Worm (Caenorhabditis elegans) whole organism, L4 larva: ENCODE results near the gene pgam-5.

Source experiments
- D1046.2 ChIP-seq: fragments of 200-800 bp; sonication (Bioruptor generic); IDR thresholded peaks from 2 replicates; pipeline ENCODE4 v1.3.6; 2022; ENCODE audit warnings: missing genetic modification characterization, missing compliant biosample characterization
- F10B5.3 ChIP-seq: sonication (generic microtip); optimal IDR thresholded peaks from 2 replicates; lab custom pipeline; 2016; ENCODE audit warnings: mild to moderate bottlenecking, missing genetic modification characterization, missing compliant biosample characterization
- F44E2.7 ChIP-seq: fragments of 200-800 bp; sonication (Bioruptor generic); IDR thresholded peaks from 2 replicates; pipeline ENCODE4 v2.1.2; 2022; ENCODE audit warnings: missing genetic modification characterization, missing compliant biosample characterization
- R02D3.7 ChIP-seq: fragments of 150-350 bp; sonication (generic microtip); optimal IDR thresholded peaks from 3 replicates; lab custom pipeline; 2014; ENCODE audit warnings: missing biosample characterization, missing genetic modification characterization
- Y105C5A.15 ChIP-seq: fragments of 200-800 bp; sonication (Bioruptor generic); IDR thresholded peaks from 2 replicates; pipeline ENCODE4 v1.3.6; 2022; ENCODE audit warnings: missing genetic modification characterization, missing compliant biosample characterization
- Y48G9A.11 ChIP-seq: fragments of 200-800 bp; sonication (Bioruptor generic); IDR thresholded peaks from 2 replicates; pipeline ENCODE4 v1.3.6; 2022; ENCODE audit warnings: missing genetic modification reagents, missing genetic modification characterization, missing compliant biosample characterization
- aha-1 ChIP-seq: fragments of 150-350 bp; peaks from one replicate; lab custom pipeline; 2014; ENCODE audit warnings: missing biosample characterization, missing genetic modification characterization
- attf-4 ChIP-seq: sonication (generic microtip); optimal IDR thresholded peaks from 3 replicates; lab custom pipeline; 2017; ENCODE audit warnings: missing biosample characterization, missing genetic modification characterization
- ceh-62 ChIP-seq: sonication (generic microtip); optimal IDR thresholded peaks from 2 replicates; lab custom pipeline; 2017; ENCODE audit warnings: missing biosample characterization, missing genetic modification characterization
- cey-2 ChIP-seq: sonication (generic microtip); optimal IDR thresholded peaks from 3 replicates; lab custom pipeline; 2017; ENCODE audit warnings: missing genetic modification characterization, mild to moderate bottlenecking, missing compliant biosample characterization, antibody characterized with exemption, borderline replicate concordance; ENCODE audit not compliant: insufficient read depth
- ctbp-1 ChIP-seq: fragments of 200-800 bp; sonication (Bioruptor generic); IDR thresholded peaks from 2 replicates; pipeline ENCODE4 v1.3.6; 2022; ENCODE audit warnings: missing genetic modification reagents, missing genetic modification characterization, missing compliant biosample characterization
- dmd-8 ChIP-seq: fragments of 200-800 bp; sonication (Bioruptor generic); IDR thresholded peaks from 2 replicates; pipeline ENCODE4 v1.3.6; 2022; ENCODE audit warnings: missing genetic modification characterization, missing compliant biosample characterization
- dmd-9 ChIP-seq: fragments of 200-800 bp; sonication (Bioruptor generic); IDR thresholded peaks from 2 replicates; pipeline ENCODE4 v1.3.6; 2022; ENCODE audit warnings: missing genetic modification reagents, missing genetic modification characterization, missing compliant biosample characterization
- duxl-1 ChIP-seq: sonication (generic microtip); optimal IDR thresholded peaks from 2 replicates; lab custom pipeline; 2016; ENCODE audit warnings: mild to moderate bottlenecking, missing genetic modification characterization, moderate library complexity, missing compliant biosample characterization; ENCODE audit not compliant: poor library complexity
- dve-1 ChIP-seq: sonication (generic microtip); optimal IDR thresholded peaks from 2 replicates; lab custom pipeline; 2017; ENCODE audit warnings: antibody characterized with exemption, mild to moderate bottlenecking, missing genetic modification characterization, missing compliant biosample characterization; ENCODE audit not compliant: insufficient read depth
- hif-1 ChIP-seq, 2 experiments: sonication (generic microtip); optimal IDR thresholded peaks; 2 replicates each; lab custom pipeline; 2016 to 2017; ENCODE audit warnings: missing compliant biosample characterization in 2 of 2, missing genetic modification characterization in 2 of 2, missing genetic modification reagents in 2 of 2, missing genotype in 2 of 2, mild to moderate bottlenecking in 1 of 2
- lin-1 ChIP-seq: fragments of 200-800 bp; sonication (Bioruptor generic); IDR thresholded peaks from 2 replicates; pipeline ENCODE4 v1.3.6; 2022; ENCODE audit warnings: missing genetic modification reagents, missing genetic modification characterization, missing compliant biosample characterization
- lin-29 ChIP-seq: fragments of 200-800 bp; sonication (Bioruptor generic); IDR thresholded peaks from 2 replicates; pipeline ENCODE4 v1.3.6; 2022; ENCODE audit warnings: missing genetic modification reagents, missing genetic modification characterization, missing compliant biosample characterization
- lin-39 ChIP-seq: fragments of 150-350 bp; optimal IDR thresholded peaks from 2 replicates; lab custom pipeline; 2014; ENCODE audit warnings: missing biosample characterization, missing genetic modification reagents, missing genetic modification characterization
- madf-5 ChIP-seq, 2 experiments: fragments of 200-800 bp; sonication (Bioruptor generic); IDR thresholded peaks; 2 replicates each; pipeline ENCODE4 v1.3.6; 2022; ENCODE audit warnings: missing compliant biosample characterization in 2 of 2, missing genetic modification characterization in 2 of 2
- mdl-1 ChIP-seq, 2 experiments: fragments of 150-350 bp in 1 of 2; sonication (generic microtip) in 1 of 2; optimal IDR thresholded peaks; 2 replicates each; lab custom pipeline; 2014 to 2017; ENCODE audit warnings: missing biosample characterization in 2 of 2, missing genetic modification characterization in 2 of 2
- mdt-29 ChIP-seq: fragments of 200-800 bp; sonication (Bioruptor generic); IDR thresholded peaks from 2 replicates; pipeline ENCODE4 v1.3.6; 2022; ENCODE audit warnings: missing genetic modification reagents, missing genetic modification characterization, missing compliant biosample characterization
- mes-2 ChIP-seq: sonication (generic microtip); optimal IDR thresholded peaks from 2 replicates; lab custom pipeline; 2016; ENCODE audit warnings: missing genotype, mild to moderate bottlenecking, missing genetic modification characterization, missing compliant biosample characterization; ENCODE audit not compliant: poor library complexity, severe bottlenecking
- nhr-11 ChIP-seq: fragments of 150-350 bp; optimal IDR thresholded peaks from 2 replicates; lab custom pipeline; 2014; ENCODE audit warnings: missing biosample characterization, missing genetic modification characterization
- nhr-111 ChIP-seq: fragments of 200-800 bp; sonication (Bioruptor generic); optimal IDR thresholded peaks from 2 replicates; lab custom pipeline; 2018; ENCODE audit warnings: mild to moderate bottlenecking, missing genetic modification characterization, missing compliant biosample characterization
- nhr-28 ChIP-seq: fragments of 150-350 bp; optimal IDR thresholded peaks from 2 replicates; lab custom pipeline; 2014; ENCODE audit warnings: missing biosample characterization, missing genetic modification characterization
- nhr-41 ChIP-seq: fragments of 200-800 bp; sonication (Bioruptor generic); IDR thresholded peaks from 2 replicates; pipeline ENCODE4 v1.3.6; 2022; ENCODE audit warnings: missing genetic modification reagents, missing genetic modification characterization, missing compliant biosample characterization
- nhr-42 ChIP-seq: fragments of 200-800 bp; sonication (Bioruptor generic); IDR thresholded peaks from 2 replicates; pipeline ENCODE4 v1.3.6; 2022; ENCODE audit warnings: missing genetic modification characterization, missing compliant biosample characterization
- nhr-77 ChIP-seq: fragments of 150-350 bp; optimal IDR thresholded peaks from 2 replicates; lab custom pipeline; 2014; ENCODE audit warnings: missing biosample characterization, missing genetic modification characterization
- set-16 ChIP-seq: fragments of 200-800 bp; sonication (Bioruptor generic); IDR thresholded peaks from 2 replicates; pipeline ENCODE4 v1.3.6; 2022; ENCODE audit warnings: missing genetic modification reagents, missing genetic modification characterization, missing compliant biosample characterization
- snpc-4 ChIP-seq: fragments of 150-350 bp; optimal IDR thresholded peaks from 2 replicates; lab custom pipeline; 2014; ENCODE audit warnings: missing biosample characterization, missing genetic modification characterization
- unc-39 ChIP-seq: sonication (generic microtip); optimal IDR thresholded peaks from 2 replicates; lab custom pipeline; 2017; ENCODE audit warnings: missing biosample characterization, missing genetic modification characterization
- unc-62 ChIP-seq, 3 experiments: fragments of 150-350 bp in 1 of 3; sonication (generic microtip); optimal IDR thresholded peaks in 2 of 3; peaks in 1 of 3; 1 replicate in 1 of 3; 2 replicates in 2 of 3; lab custom pipeline; 2014 to 2017; ENCODE audit warnings: missing biosample characterization in 3 of 3, missing genetic modification characterization in 3 of 3, missing genetic modification reagents in 3 of 3, missing genotype in 1 of 3

pgam-5 gene

DNA sequence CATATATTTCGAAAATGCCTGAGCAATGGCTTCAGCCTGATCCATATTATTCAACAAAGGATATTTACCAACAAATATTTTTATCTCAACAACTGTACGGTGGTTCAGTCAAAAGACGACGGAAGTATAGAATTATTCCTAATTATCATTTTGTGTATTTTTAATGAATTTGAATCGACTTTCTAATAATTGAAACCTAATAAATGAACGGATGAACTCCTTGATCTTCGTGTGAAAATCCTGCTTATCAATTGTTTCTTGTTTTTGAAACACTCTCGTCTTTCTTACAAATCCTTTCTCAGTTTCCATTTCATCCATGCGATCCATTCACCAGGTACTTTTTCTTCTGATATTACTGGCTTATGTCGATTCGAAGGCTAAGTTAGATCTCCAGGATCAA, 22.9 kb downstream of the pgam-5 start, which contains the start of gene F35D2.1 (continued):
- no peak for TF ChIP-seq dve-1 (tag; lab: Kevin White, UChicago)

DNA sequence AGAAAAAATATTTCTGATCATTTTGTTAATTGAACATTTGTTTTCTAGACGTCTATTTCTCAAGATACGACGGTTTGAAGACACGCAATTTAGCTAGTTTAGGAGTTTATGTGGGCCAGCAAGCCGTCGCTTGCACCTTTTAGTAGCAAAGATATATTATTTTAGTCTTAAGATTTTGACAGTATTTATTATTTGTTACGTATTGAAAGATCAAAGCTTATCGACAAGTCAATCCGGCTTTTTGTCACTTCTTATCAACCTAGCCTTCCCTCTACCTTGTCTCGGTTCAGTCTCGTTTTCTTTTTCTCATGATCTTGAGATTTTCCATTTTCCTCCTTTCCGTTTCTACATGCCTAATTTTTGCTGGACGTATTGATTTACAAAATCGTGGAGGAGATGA, 24.4 kb downstream of the pgam-5 start, which contains the start of gene F35D2.2:
TSS of gene F35D2.2 (plus strand) at position 301 of the 400 bp plus-strand sequence.
- TF ChIP-seq aha-1 (tag; lab: Kevin White, UChicago) (peak; percentile 53), nhr-28 (no peak)

DNA sequence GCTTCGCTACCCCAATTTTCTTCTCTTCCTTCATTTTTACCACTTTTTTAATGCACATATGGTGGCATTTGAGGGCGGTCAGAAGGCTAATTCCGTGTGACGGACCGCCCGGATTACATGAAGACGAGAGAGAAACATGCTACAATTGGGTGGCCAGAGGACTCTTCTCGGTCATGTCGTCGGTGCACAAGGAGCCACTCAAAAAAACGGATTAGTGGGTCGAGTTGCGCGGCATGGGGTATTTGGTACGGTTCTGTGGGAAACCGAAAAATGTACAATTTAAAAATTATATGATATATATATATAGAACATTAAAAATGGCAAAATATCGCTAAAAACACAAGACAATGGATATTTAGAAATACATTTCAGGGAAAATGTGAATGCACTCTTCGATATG, 27.7 kb downstream of the pgam-5 start:
- TF ChIP-seq madf-5 (GFP tag; IDR thresholded peaks at IDR 0.05; lab: Robert Waterston, UW) (0 out of 4 replicates have a peak, but pooled peaks of 1 of the 2 experiments have one; percentile 13), lin-39 (tag; lab: Kevin White, UChicago) (no peak), F44E2.7 (GFP tag; lab: Robert Waterston, UW) (no peak), dmd-8 (GFP tag; lab: Robert Waterston, UW) (no peak)

DNA sequence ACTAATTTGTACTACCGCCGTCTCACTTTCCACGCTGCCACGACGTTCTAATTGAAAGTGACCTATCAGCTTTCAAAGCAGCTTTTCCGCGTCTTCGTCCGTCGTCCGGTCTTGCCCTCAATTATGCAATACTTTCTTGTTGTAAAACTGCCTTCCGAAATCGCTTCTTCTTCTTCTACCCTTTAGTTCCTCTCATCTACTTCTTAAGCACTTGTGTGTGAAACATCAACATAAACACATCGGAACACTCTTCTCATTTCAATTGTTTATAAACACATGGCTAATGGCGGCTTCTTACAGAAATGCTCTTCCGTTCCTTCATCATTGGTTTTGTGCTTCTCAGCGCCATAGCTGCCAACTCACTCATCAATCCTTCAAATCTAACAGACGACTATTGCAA, 28.2 kb downstream of the pgam-5 start, which contains the start of gene F35D2.3:
TSS of gene F35D2.3 (plus strand) at position 301 of the 400 bp plus-strand sequence.
- no peak for TF ChIP-seq snpc-4
- no peak for TF ChIP-seq mdl-1 (tag; optimal IDR thresholded peaks at IDR 0.05; lab: Kevin White, UChicago)
- TF ChIP-seq F10B5.3 = no peak
- no peak for TF ChIP-seq lin-1
- no peak for TF ChIP-seq Y48G9A.11 (GFP tag; lab: Robert Waterston, UW)
- no peak for TF ChIP-seq R02D3.7
- TF ChIP-seq D1046.2 (GFP tag; lab: Robert Waterston, UW) = no peak
- TF ChIP-seq cey-2 (tag; lab: Kevin White, UChicago) = no peak
- TF ChIP-seq dmd-9 (GFP tag; lab: Robert Waterston, UW) = no peak
- no peak for TF ChIP-seq nhr-77 (tag; lab: Kevin White, UChicago)
- TF ChIP-seq nhr-42 (GFP tag; lab: Robert Waterston, UW) = no peak
- TF ChIP-seq attf-4 (tag; lab: Kevin White, UChicago) = no peak
- no peak for TF ChIP-seq lin-39 (tag; lab: Kevin White, UChicago)
- TF ChIP-seq, all 104 proteins: peak for 0

DNA sequence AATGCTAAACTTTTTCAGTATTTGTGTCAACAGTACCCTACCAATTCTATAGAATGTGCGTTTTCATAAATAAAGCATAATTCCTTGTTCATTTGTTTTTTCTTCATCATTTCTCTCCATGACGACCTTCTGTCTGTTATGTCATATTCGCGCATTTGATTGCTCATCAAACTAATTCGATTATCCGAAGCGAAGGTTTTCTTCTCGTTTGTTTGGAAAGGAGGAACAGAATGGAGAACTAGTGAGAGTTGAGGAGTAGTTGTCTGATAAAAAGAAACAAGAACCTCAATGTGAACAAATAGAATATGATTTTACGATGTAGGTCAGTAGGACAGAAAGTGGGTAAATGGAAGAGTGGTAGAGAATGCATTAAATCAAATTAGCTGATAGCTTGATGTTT, 35.9 kb downstream of the pgam-5 start:
- no peak for TF ChIP-seq Y105C5A.15 (GFP tag; lab: Robert Waterston, UW)
- peak in 1 of 2 experiments; percentile 87 for TF ChIP-seq unc-62 (GFP tag; optimal IDR thresholded peaks at IDR 0.05 in 1 of 2; lab: Kevin White, UChicago)
- TF ChIP-seq unc-62 (tag; optimal IDR thresholded peaks at IDR 0.05; lab: Kevin White, UChicago) = no peak

- TF ChIP-seq ctbp-1 (GFP tag; lab: Robert Waterston, UW) (no peak), mes-2 (tag; lab: Kevin White, UChicago) (no peak), Y48G9A.11 (GFP tag; lab: Robert Waterston, UW) (no peak), lin-29 (GFP tag; lab: Robert Waterston, UW) (no peak), ceh-62 (tag; lab: Kevin White, UChicago) (no peak), set-16 (GFP tag; lab: Robert Waterston, UW) (no peak), unc-39 (tag; lab: Kevin White, UChicago) (no peak), R02D3.7 (no peak), attf-4 (tag; lab: Kevin White, UChicago) (no peak), lin-1 (no peak), mdt-29 (GFP tag; lab: Robert Waterston, UW) (no peak), nhr-41 (no peak), nhr-11 (tag; lab: Kevin White, UChicago) (no peak), duxl-1 (tag; lab: Kevin White, UChicago) (no peak), hif-1 (tag; optimal IDR thresholded peaks at IDR 0.05; lab: Kevin White, UChicago) (no peak), nhr-111 (GFP tag; lab: Kevin White, UChicago) (no peak), snpc-4 (no peak)
These were observed 37.1 kb downstream of the pgam-5 start, which contains the start of the genes ZK1290.11 and ZK1290.1 for ce11 chrII:7561494-7561893. TSS of gene ZK1290.11 (minus strand) at chrII:7561594. TSS of gene ZK1290.1 (plus strand) at chrII:7561764.
